Fruit fly (Drosophila melanogaster) whole organism, embryonic: ENCODE data around the gene Cad74A.

ENCODE experiments used
- Abd-B ChIP-seq: fragments of 200-800 bp; sonication (Bioruptor generic); optimal IDR thresholded peaks from 2 replicates; lab custom pipeline; 2018; ENCODE audit warnings: missing biosample characterization, mild to moderate bottlenecking, missing genetic modification characterization, moderate library complexity
- CG10267 ChIP-seq: fragments of 200-800 bp; sonication (Bioruptor generic); optimal IDR thresholded peaks from 2 replicates; lab custom pipeline; 2018; ENCODE audit warnings: missing biosample characterization, mild to moderate bottlenecking, missing genetic modification characterization, moderate library complexity
- CG11085 ChIP-seq: fragments of 200-800 bp; sonication (Bioruptor generic); IDR thresholded peaks from 2 replicates; pipeline ENCODE4 v1.3.6; 2022; ENCODE audit warnings: missing biosample characterization, missing genetic modification characterization
- CG13624 ChIP-seq: fragments of 200-800 bp; sonication (Bioruptor generic); optimal IDR thresholded peaks from 2 replicates; lab custom pipeline; 2016; ENCODE audit warnings: missing biosample characterization, missing genetic modification characterization
- CG14050 ChIP-seq: fragments of 200-800 bp; sonication (Bioruptor generic); IDR thresholded peaks from 3 replicates; pipeline ENCODE4 v1.3.6; 2022; ENCODE audit warnings: missing biosample characterization, missing genetic modification characterization
- CG17612 ChIP-seq: fragments of 200-800 bp; sonication (Bioruptor generic); IDR thresholded peaks from 2 replicates; pipeline ENCODE4 v1.3.6; 2022; ENCODE audit warnings: missing biosample characterization, missing genetic modification characterization
- CG18476 ChIP-seq: fragments of 200-800 bp; sonication (Bioruptor generic); optimal IDR thresholded peaks from 2 replicates; lab custom pipeline; 2016; ENCODE audit warnings: missing biosample characterization, mild to moderate bottlenecking, missing genetic modification characterization
- CG18599 ChIP-seq: fragments of 200-800 bp; sonication (Bioruptor generic); optimal IDR thresholded peaks from 3 replicates; lab custom pipeline; 2017; ENCODE audit warnings: missing biosample characterization, missing genetic modification characterization, mild to moderate bottlenecking, moderate library complexity, missing genetic modification reagents
- CG2116 ChIP-seq: fragments of 200-800 bp; sonication (Bioruptor generic); optimal IDR thresholded peaks from 3 replicates; lab custom pipeline; 2018; ENCODE audit warnings: missing biosample characterization, mild to moderate bottlenecking, missing genetic modification characterization
- CG31388 ChIP-seq: fragments of 200-800 bp; sonication (Bioruptor generic); optimal IDR thresholded peaks from 2 replicates; lab custom pipeline; 2016; ENCODE audit warnings: missing biosample characterization, missing genetic modification characterization
- CG3995 ChIP-seq: fragments of 200-800 bp; sonication (Bioruptor generic); optimal IDR thresholded peaks from 3 replicates; lab custom pipeline; 2016; ENCODE audit warnings: missing biosample characterization, missing genetic modification characterization
- CG4730 ChIP-seq: fragments of 200-800 bp; sonication (Bioruptor generic); IDR thresholded peaks from 2 replicates; pipeline ENCODE4 v1.3.6; 2022; ENCODE audit warnings: missing biosample characterization, missing genetic modification characterization
- CG7839 ChIP-seq: fragments of 200-800 bp; sonication (Bioruptor generic); optimal IDR thresholded peaks from 3 replicates; lab custom pipeline; 2018; ENCODE audit warnings: missing biosample characterization, mild to moderate bottlenecking, missing genetic modification characterization, moderate library complexity
- CG8281 ChIP-seq: fragments of 200-800 bp; sonication (Bioruptor generic); optimal IDR thresholded peaks from 2 replicates; lab custom pipeline; 2018; ENCODE audit warnings: missing biosample characterization, mild to moderate bottlenecking, missing genetic modification characterization, moderate library complexity
- CG9215 ChIP-seq: fragments of 200-800 bp; sonication (Bioruptor generic); IDR thresholded peaks from 2 replicates; pipeline ENCODE4 v1.3.6; 2022; ENCODE audit warnings: missing biosample characterization, missing genetic modification characterization
- CoRest ChIP-seq: fragments of 200-800 bp; sonication (Bioruptor generic); optimal IDR thresholded peaks from 3 replicates; lab custom pipeline; 2018; ENCODE audit warnings: missing biosample characterization, mild to moderate bottlenecking, missing genetic modification characterization, moderate library complexity
- CrebB ChIP-seq: fragments of 200-800 bp; sonication (Bioruptor generic); optimal IDR thresholded peaks from 3 replicates; lab custom pipeline; 2018; ENCODE audit warnings: missing biosample characterization, mild to moderate bottlenecking, missing genetic modification characterization
- D19A ChIP-seq: fragments of 200-800 bp; optimal IDR thresholded peaks from 3 replicates; lab custom pipeline; 2019; ENCODE audit warnings: missing biosample characterization, mild to moderate bottlenecking, missing genetic modification characterization, moderate library complexity
- Dek ChIP-seq: fragments of 200-800 bp; sonication (Bioruptor generic); optimal IDR thresholded peaks from 3 replicates; lab custom pipeline; 2019; ENCODE audit warnings: missing biosample characterization, mild to moderate bottlenecking, missing genetic modification characterization, moderate library complexity
- Dll ChIP-seq: fragments of 200-800 bp; sonication (Bioruptor generic); IDR thresholded peaks from 4 replicates; pipeline ENCODE4 v1.3.6; 2022; ENCODE audit warnings: missing biosample characterization, missing genetic modification characterization; ENCODE audit not compliant: partially characterized antibody
- Ets97D ChIP-seq: fragments of 200-800 bp; sonication (Bioruptor generic); optimal IDR thresholded peaks from 3 replicates; lab custom pipeline; 2016; ENCODE audit warnings: missing biosample characterization, missing genetic modification characterization
- Fer1 ChIP-seq: fragments of 200-800 bp; sonication (Bioruptor generic); optimal IDR thresholded peaks from 2 replicates; lab custom pipeline; 2017; ENCODE audit warnings: missing biosample characterization, mild to moderate bottlenecking, missing genetic modification characterization
- Gug ChIP-seq: fragments of 200-800 bp; sonication (Bioruptor generic); IDR thresholded peaks from 4 replicates; pipeline ENCODE4 v1.3.6; 2022; ENCODE audit warnings: missing biosample characterization, missing genetic modification characterization
- H2.0 ChIP-seq: fragments of 200-800 bp; sonication (Bioruptor generic); IDR thresholded peaks from 2 replicates; pipeline ENCODE4 v1.3.6; 2022; ENCODE audit warnings: missing biosample characterization, missing genetic modification characterization
- HmgZ ChIP-seq: fragments of 200-800 bp; sonication (Bioruptor generic); optimal IDR thresholded peaks from 2 replicates; lab custom pipeline; 2018; ENCODE audit warnings: missing biosample characterization, mild to moderate bottlenecking, missing genetic modification characterization
- Hr3 ChIP-seq: fragments of 200-800 bp; sonication (Bioruptor generic); optimal IDR thresholded peaks from 3 replicates; lab custom pipeline; 2016; ENCODE audit warnings: missing biosample characterization, missing genetic modification characterization
- Lpt ChIP-seq: fragments of >200 bp; optimal IDR thresholded peaks from 2 replicates; lab custom pipeline; 2018; ENCODE audit warnings: missing biosample characterization, missing genetic modification characterization
- Sin3A ChIP-seq: fragments of >200 bp; optimal IDR thresholded peaks from 2 replicates; lab custom pipeline; 2018
- Taf1 ChIP-seq: fragments of 200-800 bp; sonication (Bioruptor generic); IDR thresholded peaks from 2 replicates; pipeline ENCODE4 v1.3.6; 2022; ENCODE audit warnings: missing biosample characterization, missing genetic modification characterization
- Trl ChIP-seq, 3 experiments: fragments of >200 bp in 2 of 3; fragments of 200-800 bp in 1 of 3; sonication (Bioruptor generic) in 1 of 3; optimal IDR thresholded peaks; 2 replicates in 1 of 3; 3 replicates in 2 of 3; lab custom pipeline; 2016 to 2017; ENCODE audit warnings: missing biosample characterization in 1 of 3, missing genetic modification characterization in 1 of 3
- aop ChIP-seq: fragments of 200-800 bp; sonication (Bioruptor generic); IDR thresholded peaks from 2 replicates; pipeline ENCODE4 v1.3.6; 2022; ENCODE audit warnings: missing biosample characterization, missing genetic modification characterization
- ash1 ChIP-seq: fragments of 200-800 bp; sonication (Bioruptor generic); optimal IDR thresholded peaks from 2 replicates; lab custom pipeline; 2018; ENCODE audit warnings: missing biosample characterization, mild to moderate bottlenecking, missing genetic modification characterization
- cato ChIP-seq: fragments of 200-800 bp; sonication (Bioruptor generic); optimal IDR thresholded peaks from 2 replicates; lab custom pipeline; 2016; ENCODE audit warnings: missing biosample characterization, missing genetic modification characterization, borderline replicate concordance
- dmrt11E ChIP-seq: fragments of 200-800 bp; sonication (Bioruptor generic); optimal IDR thresholded peaks from 3 replicates; lab custom pipeline; 2018; ENCODE audit warnings: missing biosample characterization, mild to moderate bottlenecking, missing genetic modification characterization, moderate library complexity
- dpn ChIP-seq, 2 experiments: fragments of 200-800 bp; sonication (Bioruptor generic); optimal IDR thresholded peaks; 3 replicates each; lab custom pipeline; 2016; ENCODE audit warnings: missing biosample characterization in 2 of 2, missing genetic modification characterization in 2 of 2
- dysf ChIP-seq: fragments of 200-800 bp; sonication (Bioruptor generic); IDR thresholded peaks from 3 replicates; pipeline ENCODE4 v1.3.6; 2022; ENCODE audit warnings: missing biosample characterization, missing genetic modification characterization
- eve ChIP-seq, 2 experiments: fragments of >200 bp; optimal IDR thresholded peaks; 2 replicates each; lab custom pipeline; 2017; ENCODE audit warnings: missing biosample characterization in 2 of 2, missing genetic modification characterization in 2 of 2
- gfzf ChIP-seq: fragments of 200-800 bp; sonication (Bioruptor generic); optimal IDR thresholded peaks from 2 replicates; lab custom pipeline; 2016; ENCODE audit warnings: missing biosample characterization, mild to moderate bottlenecking, missing genetic modification characterization, moderate library complexity
- gt ChIP-seq: fragments of 200-800 bp; sonication (Bioruptor generic); IDR thresholded peaks from 2 replicates; pipeline ENCODE4 v1.3.6; 2022; ENCODE audit warnings: missing biosample characterization, missing genetic modification characterization
- her ChIP-seq: fragments of 200-800 bp; sonication (Bioruptor generic); optimal IDR thresholded peaks from 2 replicates; lab custom pipeline; 2016; ENCODE audit warnings: missing biosample characterization, missing genetic modification characterization
- lab ChIP-seq: fragments of 200-800 bp; sonication (Bioruptor generic); optimal IDR thresholded peaks from 3 replicates; lab custom pipeline; 2017; ENCODE audit warnings: missing biosample characterization, missing genetic modification characterization, mild to moderate bottlenecking, moderate library complexity, missing genetic modification reagents
- lmd ChIP-seq: fragments of 200-800 bp; sonication (Bioruptor generic); IDR thresholded peaks from 2 replicates; pipeline ENCODE4 v1.3.6; 2022; ENCODE audit warnings: missing biosample characterization, missing genetic modification characterization
- scrt ChIP-seq: fragments of 200-800 bp; sonication (Bioruptor generic); optimal IDR thresholded peaks from 2 replicates; lab custom pipeline; 2018; ENCODE audit warnings: missing biosample characterization, mild to moderate bottlenecking, missing genetic modification characterization, moderate library complexity
- sisA ChIP-seq: fragments of 200-800 bp; sonication (Bioruptor generic); IDR thresholded peaks from 2 replicates; pipeline ENCODE4 v1.3.6; 2022; ENCODE audit warnings: missing biosample characterization, missing genetic modification characterization
- slbo ChIP-seq: fragments of 200-800 bp; sonication (Bioruptor generic); IDR thresholded peaks from 2 replicates; pipeline ENCODE4 v1.3.6; 2022; ENCODE audit warnings: missing biosample characterization, missing genetic modification characterization
- so ChIP-seq: fragments of 200-800 bp; sonication (Bioruptor generic); IDR thresholded peaks from 3 replicates; pipeline ENCODE4 v1.3.6; 2022; ENCODE audit warnings: missing biosample characterization, missing genetic modification characterization
- stwl ChIP-seq: fragments of 200-800 bp; sonication (Bioruptor generic); optimal IDR thresholded peaks from 3 replicates; lab custom pipeline; 2018; ENCODE audit warnings: missing biosample characterization, mild to moderate bottlenecking, missing genetic modification characterization, moderate library complexity
- tll ChIP-seq, 2 experiments: fragments of 200-800 bp in 1 of 2; fragments of >200 bp in 1 of 2; sonication (Bioruptor generic) in 1 of 2; optimal IDR thresholded peaks; 2 replicates each; lab custom pipeline; 2017 to 2019; ENCODE audit warnings: missing biosample characterization in 2 of 2, missing genetic modification characterization in 2 of 2, mild to moderate bottlenecking in 1 of 2, moderate library complexity in 1 of 2
- twi ChIP-seq: fragments of 200-800 bp; optimal IDR thresholded peaks from 2 replicates; lab custom pipeline; 2019; ENCODE audit warnings: missing biosample characterization, mild to moderate bottlenecking, missing genetic modification characterization, moderate library complexity
- zfh1 ChIP-seq: fragments of 200-800 bp; sonication (Bioruptor generic); IDR thresholded peaks from 3 replicates; pipeline ENCODE4 v1.3.6; 2022; ENCODE audit warnings: missing biosample characterization, missing genetic modification characterization

The Cad74A gene

DNA sequence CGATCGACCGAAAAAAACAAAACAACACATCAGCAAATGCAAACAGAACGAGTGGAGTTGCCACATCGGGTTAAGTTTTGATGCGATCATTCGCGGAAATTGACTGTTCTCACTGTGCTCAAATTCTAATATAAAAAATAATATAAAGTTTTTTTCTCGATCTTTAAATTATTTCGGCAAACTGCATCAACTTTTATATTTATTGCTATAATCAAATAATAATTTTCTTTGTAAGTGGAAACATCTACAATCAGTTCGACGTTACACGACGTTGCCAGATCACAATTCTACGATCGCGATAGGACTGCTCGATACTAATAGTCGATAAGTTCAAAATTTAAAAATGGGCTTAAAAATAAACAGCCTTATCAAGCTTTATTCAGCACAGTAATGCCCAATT is 49.4 kb upstream of the Cad74A start, which contains the start of gene Gorab (continued):
- TF ChIP-seq dpn (GFP tag; optimal IDR thresholded peaks at IDR 0.05; lab: Kevin White, UChicago), result peak; percentile 83 to 93
- peak; percentile 94 for TF ChIP-seq CG4730 (GFP tag; lab: Robert Waterston, UW)
- no peak for TF ChIP-seq eve (GFP tag; optimal IDR thresholded peaks at IDR 0.05; lab: Kevin White, UChicago)
- TF ChIP-seq dmrt11E (tag; lab: Kevin White, UChicago), result peak; percentile 90
- peak in 1 of 2 experiments; percentile 31 for TF ChIP-seq tll (GFP tag; optimal IDR thresholded peaks at IDR 0.05; lab: Kevin White, UChicago)
- TF ChIP-seq CG8281, result peak; percentile 29
- peak; percentile 94 for TF ChIP-seq CG11085 (GFP tag; lab: Robert Waterston, UW)
- TF ChIP-seq CG10267, result peak; percentile 85
- TF ChIP-seq Lpt, result no peak
- TF ChIP-seq Abd-B (GFP tag; lab: Kevin White, UChicago), result peak; percentile 96
- TF ChIP-seq Hr3 (GFP tag; lab: Kevin White, UChicago), result peak; percentile 91
- TF ChIP-seq so (GFP tag; lab: Robert Waterston, UW), result peak; percentile 85; the same call in 2 of the 3 replicates
- peak; percentile 90 for TF ChIP-seq Taf1 (GFP tag; lab: Robert Waterston, UW)

DNA sequence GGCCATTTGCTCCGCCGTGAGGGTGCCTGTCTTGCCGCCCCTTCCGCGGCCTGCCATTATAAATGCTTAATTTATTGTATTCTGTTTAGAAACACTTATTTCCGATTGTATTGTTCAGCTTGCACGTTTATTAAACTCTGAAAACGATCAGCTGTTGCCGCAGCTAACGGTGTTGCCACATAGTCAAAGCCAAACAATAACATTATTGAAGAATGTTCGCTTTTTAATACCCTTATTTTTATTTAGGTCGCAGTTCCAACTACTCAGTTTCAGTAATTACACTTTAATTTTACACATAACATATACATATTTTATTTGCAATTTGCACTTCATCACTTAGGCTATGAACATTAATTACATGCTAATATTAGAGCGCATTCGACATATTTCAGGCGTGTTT is 47.7 kb upstream of the Cad74A start, which contains the start of gene Polr3G:
TSS of gene Polr3G (minus strand) at position 118 of the 400 bp plus-strand sequence.
- TF ChIP-seq dysf (GFP tag; lab: Robert Waterston, UW) (no peak), gfzf (peak; percentile 2), Trl (optimal IDR thresholded peaks at IDR 0.05; lab: Kevin White, UChicago) (no peak), Trl (GFP tag; optimal IDR thresholded peaks at IDR 0.05; lab: Kevin White, UChicago) (no peak), slbo (GFP tag; lab: Robert Waterston, UW) (peak; percentile 51), Ets97D (no peak), lmd (GFP tag; lab: Robert Waterston, UW) (no peak), sisA (GFP tag; lab: Robert Waterston, UW) (no peak), her (no peak), scrt (GFP tag; lab: Kevin White, UChicago) (no peak), aop (GFP tag; lab: Robert Waterston, UW) (no peak), HmgZ (peak; percentile 35), zfh1 (GFP tag; lab: Robert Waterston, UW) (peak; percentile 27; the same call in 2 of the 3 replicates), stwl (tag; lab: Kevin White, UChicago) (peak; percentile 28), lab (GFP tag; lab: Kevin White, UChicago) (no peak), Sin3A (no peak), twi (no peak), CG14050 (GFP tag; lab: Robert Waterston, UW) (no peak), CG18476 (GFP tag; lab: Kevin White, UChicago) (no peak), H2.0 (GFP tag; lab: Robert Waterston, UW) (no peak), CG3995 (GFP tag; lab: Kevin White, UChicago) (no peak), CG9215 (GFP tag; lab: Robert Waterston, UW) (no peak), gt (no peak), Dll (GFP tag; lab: Robert Waterston, UW) (peak; percentile 34; the same call in 1 of the 4 replicates), CG7839 (tag; lab: Kevin White, UChicago) (peak; percentile 4), CG13624 (peak; percentile 5), CG17612 (GFP tag; lab: Robert Waterston, UW) (no peak), CrebB (tag; lab: Kevin White, UChicago) (peak; percentile 7), Gug (GFP tag; lab: Robert Waterston, UW) (no peak), ash1 (GFP tag; lab: Kevin White, UChicago) (no peak), CoRest (tag; lab: Kevin White, UChicago) (no peak), cato (GFP tag; lab: Kevin White, UChicago) (no peak), so (GFP tag; lab: Robert Waterston, UW) (no peak), Fer1 (GFP tag; lab: Kevin White, UChicago) (peak; percentile 26), CG2116 (GFP tag; lab: Kevin White, UChicago) (no peak), CG18599 (GFP tag; lab: Kevin White, UChicago) (no peak), CG31388 (GFP tag; lab: Kevin White, UChicago) (no peak), Dek (tag; lab: Kevin White, UChicago) (no peak), D19A (tag; lab: Kevin White, UChicago) (peak; percentile 99)
